Worm (Caenorhabditis elegans): ENCODE data around the gene unc-3.

unc-3 gene

DNA sequence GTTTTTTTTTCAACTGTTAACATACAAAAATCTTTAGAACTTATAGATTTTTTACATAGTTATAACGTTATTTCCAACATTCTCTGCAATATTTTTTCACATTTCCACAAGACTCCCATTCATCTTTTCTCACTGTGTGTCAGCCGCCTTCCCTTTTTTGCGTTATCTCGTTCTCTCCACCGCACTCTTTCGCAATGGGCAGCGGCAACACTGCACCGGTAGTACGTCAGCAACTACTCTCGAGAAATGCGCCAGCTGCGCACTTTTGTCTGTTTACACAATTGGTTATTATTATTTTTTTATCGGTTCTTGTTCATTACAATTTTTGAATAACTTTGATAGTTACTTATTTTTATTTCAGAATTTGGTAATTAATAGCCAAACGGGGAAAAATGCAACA is 26.4 kb upstream of the unc-3 start, which contains the start of gene C05G5.2 (continued):
- TF ChIP-seq spr-1 (tag; optimal IDR thresholded peaks at IDR 0.05) (peak; percentile 76), rbr-2 (tag; optimal IDR thresholded peaks at IDR 0.05) (peak; percentile 91), lsy-2 (tag; optimal IDR thresholded peaks at IDR 0.05) (peak; percentile 48 to 92), zip-2 (tag; optimal IDR thresholded peaks at IDR 0.05) (peak; percentile 17), pha-4 (GFP tag; IDR thresholded peaks at IDR 0.05) (peak; percentile 81), pha-4 (tag; optimal IDR thresholded peaks at IDR 0.05) (peak; percentile 81), fos-1 (tag; optimal IDR thresholded peaks at IDR 0.05) (no peak), tra-1 (GFP tag; IDR thresholded peaks at IDR 0.05) (peak; percentile 57; the same call in 1 of the 2 replicates), mes-2 (tag; optimal IDR thresholded peaks at IDR 0.05; ENCODE audit: poor library complexity, severe bottlenecking) (peak; percentile 93), ceh-32 (tag; optimal IDR thresholded peaks at IDR 0.05; ENCODE audit: poor library complexity) (no peak), duxl-1 (tag; optimal IDR thresholded peaks at IDR 0.05; ENCODE audit: poor library complexity) (peak; percentile 59), fkh-10 (GFP tag; optimal IDR thresholded peaks at IDR 0.05) (peak; percentile 84), madf-5 (GFP tag; IDR thresholded peaks at IDR 0.05) (no peak), mxl-2 (GFP tag; conservative IDR thresholded peaks at IDR 0.05) (no peak), set-16 (GFP tag; IDR thresholded peaks at IDR 0.05) (peak; percentile 43; the same call in 1 of the 2 replicates), ZK546.5 (tag; optimal IDR thresholded peaks at IDR 0.05) (no peak)

DNA sequence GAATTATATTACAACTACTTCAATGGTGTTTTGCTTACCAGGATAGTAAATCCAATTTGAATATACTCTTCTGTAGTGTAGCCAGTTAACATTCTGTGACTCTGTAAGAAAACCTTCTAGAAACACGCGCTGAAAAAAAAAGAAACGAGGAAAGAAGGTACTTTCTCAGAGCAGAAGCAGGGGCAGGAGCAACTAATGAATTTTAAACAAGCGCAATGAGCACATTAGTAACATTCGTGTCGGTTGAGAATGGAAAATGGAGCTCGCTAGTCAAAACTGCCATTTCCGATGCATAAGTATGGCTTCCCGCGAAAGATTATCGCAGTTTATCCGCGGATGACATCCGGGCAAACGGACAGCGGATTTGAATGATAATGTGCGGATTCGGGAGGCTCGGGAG is 21.4 kb upstream of the unc-3 start, which contains the start of gene C05G5.3:
TSS of gene C05G5.3 (minus strand) at position 101 of the 400 bp plus-strand sequence.
- TF ChIP-seq Y5F2A.4 (GFP tag; optimal IDR thresholded peaks at IDR 0.05) = no peak
- TF ChIP-seq dve-1 (tag; optimal IDR thresholded peaks at IDR 0.05; ENCODE audit: insufficient read depth) = no peak
- no peak for TF ChIP-seq daf-12 (tag; optimal IDR thresholded peaks at IDR 0.05)
- TF ChIP-seq ztf-11 (tag; optimal IDR thresholded peaks at IDR 0.05) = no peak
- no peak for TF ChIP-seq lin-29 (GFP tag; IDR thresholded peaks at IDR 0.05)
- TF ChIP-seq unc-62 (GFP tag; optimal IDR thresholded peaks at IDR 0.05 in 1 of 2) = no peak
- no peak for TF ChIP-seq unc-62 (tag; optimal IDR thresholded peaks at IDR 0.05)

DNA sequence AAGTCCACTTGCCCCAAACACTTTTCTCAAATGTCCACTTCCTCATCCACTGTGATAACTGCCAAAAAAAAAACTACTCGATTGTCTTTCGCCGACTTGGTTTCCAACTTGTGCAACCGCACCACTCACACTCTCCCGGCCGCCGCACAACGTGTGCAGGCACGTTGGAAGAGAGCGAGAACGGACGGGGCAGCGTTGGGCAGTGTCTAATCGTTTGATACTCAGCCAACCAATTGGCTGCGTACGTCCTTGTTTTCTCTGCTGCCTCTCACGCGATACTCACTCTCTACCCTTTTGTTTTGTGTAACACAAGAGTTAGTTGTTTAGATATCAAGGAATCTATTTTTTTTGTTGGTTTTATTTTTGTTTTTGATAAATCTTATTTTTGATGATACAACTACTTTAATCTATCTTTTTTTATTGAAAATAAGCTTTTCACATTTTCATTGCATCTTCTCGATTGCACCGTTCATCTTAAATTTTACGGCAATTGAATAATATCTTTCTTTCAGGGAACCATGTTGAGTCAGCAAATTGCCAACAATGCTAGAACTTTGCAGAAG is 19.7 kb upstream of the unc-3 start, which contains the start of gene sucl-1:
TSS of gene sucl-1 (plus strand) at position 513 of the 563 bp plus-strand sequence.
- TF ChIP-seq hif-1 (tag; optimal IDR thresholded peaks at IDR 0.05) (peak in 1 of 2 experiments; percentile 85), lsy-2 (tag; optimal IDR thresholded peaks at IDR 0.05) (peak; percentile 65 to 89), dmd-8 (GFP tag; IDR thresholded peaks at IDR 0.05) (no peak), F49E8.2 (tag; optimal IDR thresholded peaks at IDR 0.05; ENCODE audit: borderline replicate concordance) (no peak), arid-1 (GFP tag; conservative IDR thresholded peaks at IDR 0.05) (0 out of 2 replicates have a peak, but pooled peaks have one; percentile 43), nhr-77 (tag; optimal IDR thresholded peaks at IDR 0.05) (peak; percentile 61), ceh-28 (tag; optimal IDR thresholded peaks at IDR 0.05) (peak; percentile 21), snpc-1.2 (GFP tag; IDR thresholded peaks at IDR 0.05) (no peak), Y5F2A.4 (GFP tag; optimal IDR thresholded peaks at IDR 0.05) (no peak), zfp-3 (GFP tag; conservative IDR thresholded peaks at IDR 0.05) (no peak), unc-39 (tag; optimal IDR thresholded peaks at IDR 0.05) (no peak), ces-1 (GFP tag; optimal IDR thresholded peaks at IDR 0.05) (no peak), lin-38 (GFP tag; IDR thresholded peaks at IDR 0.05) (peak; percentile 60), hmg-1.1 (GFP tag; IDR thresholded peaks at IDR 0.05) (peak; percentile 91), unc-62 (GFP tag; optimal IDR thresholded peaks at IDR 0.05 in 1 of 2) (peak in 1 of 2 experiments; percentile 94), unc-62 (tag; optimal IDR thresholded peaks at IDR 0.05) (no peak), saeg-2 (GFP tag; IDR thresholded peaks at IDR 0.05) (no peak), Y105C5A.15 (GFP tag; IDR thresholded peaks at IDR 0.05) (no peak), sdz-12 (GFP tag; optimal IDR thresholded peaks at IDR 0.05) (no peak), lin-39 (tag; optimal IDR thresholded peaks at IDR 0.05) (no peak), dpl-1 (GFP tag; optimal IDR thresholded peaks at IDR 0.05) (peak; percentile 63), nhr-48 (tag; optimal IDR thresholded peaks at IDR 0.05) (peak; percentile 74), ceh-32 (tag; optimal IDR thresholded peaks at IDR 0.05; ENCODE audit: poor library complexity) (peak; percentile 7), nhr-6 (tag; optimal IDR thresholded peaks at IDR 0.05) (peak; percentile 95), egl-27 (tag; optimal IDR thresholded peaks at IDR 0.05) (no peak), hlh-30 (tag; optimal IDR thresholded peaks at IDR 0.05; ENCODE audit: insufficient read depth) (peak; percentile 83), ZK337.2 (GFP tag; IDR thresholded peaks at IDR 0.05) (no peak), rbr-2 (tag; optimal IDR thresholded peaks at IDR 0.05) (peak; percentile 91), zip-2 (tag; optimal IDR thresholded peaks at IDR 0.05) (no peak), pha-4 (GFP tag; IDR thresholded peaks at IDR 0.05) (peak; percentile 51; the same call in 1 of the 2 replicates), pha-4 (tag; optimal IDR thresholded peaks at IDR 0.05) (peak; percentile 63)

Measured in whole organism, L4 larva.